Fruit fly (Drosophila melanogaster) Kc167 (cell line): ENCODE results near the gene Ctr1B.

ENCODE experiments used
- Myc ChIP-seq: fragments of >200 bp; optimal IDR thresholded peaks from 2 replicates; lab custom pipeline; 2017; ENCODE audit warnings: missing external identifiers
- Sin3A ChIP-seq: fragments of >200 bp; optimal IDR thresholded peaks from 2 replicates; lab custom pipeline; 2018; ENCODE audit warnings: missing external identifiers
- psq ChIP-seq: fragments of >200 bp; optimal IDR thresholded peaks from 2 replicates; lab custom pipeline; 2017; ENCODE audit warnings: missing external identifiers
- ttk ChIP-seq: sonication (Bioruptor generic); optimal IDR thresholded peaks from 2 replicates; lab custom pipeline; 2017; ENCODE audit warnings: missing external identifiers

DNA sequence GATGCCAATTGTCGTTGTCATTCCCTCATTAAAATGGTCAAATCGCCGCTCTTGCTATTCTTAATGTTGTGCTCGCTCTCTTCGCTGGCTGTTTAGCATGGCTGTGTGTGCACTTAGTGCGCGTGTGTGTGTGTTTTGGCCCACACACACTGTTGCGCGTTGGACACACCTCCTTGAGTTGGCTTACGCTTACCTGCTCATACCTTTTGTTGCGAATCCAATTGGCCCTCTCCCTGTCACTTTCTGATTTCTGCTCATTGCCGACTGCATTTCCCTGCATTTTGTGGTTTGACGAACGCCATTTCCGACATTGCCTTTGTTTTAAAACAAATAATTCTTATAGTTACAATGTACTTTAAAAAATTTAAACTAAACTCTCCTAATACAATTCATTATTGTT, 17.6 kb downstream of the Ctr1B start:
- no peak for TF ChIP-seq ttk (lab: Kevin White, UChicago)
- no peak for TF ChIP-seq Myc (lab: Kevin White, UChicago)
- no peak for TF ChIP-seq psq (lab: Kevin White, UChicago)
- no peak for TF ChIP-seq Sin3A (lab: Kevin White, UChicago)
